Worm (Caenorhabditis elegans) whole organism, L4/young adult: ENCODE results near the gene R03G8.6.

ENCODE experiments used
- W03F9.2 ChIP-seq: fragments of 150-350 bp; optimal IDR thresholded peaks from 2 replicates; lab custom pipeline; 2014; ENCODE audit warnings: missing biosample characterization, missing genetic modification characterization
- dao-5 ChIP-seq: sonication (generic microtip); optimal IDR thresholded peaks from 2 replicates; lab custom pipeline; 2016; ENCODE audit warnings: missing genotype, missing genetic modification characterization, moderate library complexity, missing compliant biosample characterization
- him-1 ChIP-seq: sonication (generic microtip); optimal IDR thresholded peaks from 2 replicates; lab custom pipeline; 2016; ENCODE audit warnings: missing genotype, missing genetic modification reagents, missing genetic modification characterization, missing compliant biosample characterization

ce11 chrX:13090665-13091064 lies 9.6 kb downstream of the R03G8.6 start, which contains the start of gene R03G8.3:
- TF ChIP-seq him-1 (tag; lab: Kevin White, UChicago) (no peak), W03F9.2 (tag; lab: Kevin White, UChicago) (no peak), dao-5 (tag; lab: Kevin White, UChicago) (no peak)
